Worm (Caenorhabditis elegans): ENCODE data around the gene W04G3.11.

The W04G3.11 gene

DNA sequence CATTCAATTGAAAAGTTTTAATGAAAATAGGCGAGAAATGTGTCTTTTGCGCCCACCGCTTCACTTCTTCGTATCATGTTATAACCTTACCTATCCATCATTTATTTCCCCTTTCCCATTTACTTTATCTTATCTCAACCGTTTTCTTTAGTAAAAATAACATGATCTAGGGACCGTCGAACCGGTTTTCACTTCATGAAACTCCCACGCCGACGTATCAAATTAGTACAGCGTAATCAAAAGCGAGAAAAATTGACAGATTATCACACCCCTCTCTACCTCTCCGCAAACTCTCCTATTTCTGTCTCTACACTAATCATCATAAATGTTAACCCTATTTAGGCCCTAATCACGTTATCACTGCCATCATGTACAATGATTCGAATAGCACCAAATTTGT, 48.0 kb downstream of the W04G3.11 start:
- TF ChIP-seq ztf-11 (tag; optimal IDR thresholded peaks at IDR 0.05) = no peak
- peak; percentile 93 for TF ChIP-seq blmp-1 (tag; optimal IDR thresholded peaks at IDR 0.05)
- TF ChIP-seq nhr-85 (tag) = peak; percentile 68
- TF ChIP-seq lin-35 (GFP tag; optimal IDR thresholded peaks at IDR 0.05) = peak in 1 of 2 experiments; percentile 21
- TF ChIP-seq nhr-20 (tag; optimal IDR thresholded peaks at IDR 0.05) = peak; percentile 32
- peak; percentile 72 for TF ChIP-seq grh-1 (GFP tag; IDR thresholded peaks at IDR 0.05)
- TF ChIP-seq lin-14 (GFP tag; optimal IDR thresholded peaks at IDR 0.05) = peak; percentile 44
- TF ChIP-seq unc-62 (GFP tag; optimal IDR thresholded peaks at IDR 0.05) = no peak
- peak; percentile 26 for TF ChIP-seq snu-23 (GFP tag; optimal IDR thresholded peaks at IDR 0.05)
- no peak for TF ChIP-seq Y116A8C.19 (tag; optimal IDR thresholded peaks at IDR 0.05; ENCODE audit: borderline replicate concordance)
- peak; percentile 7 for TF ChIP-seq unc-130 (tag; optimal IDR thresholded peaks at IDR 0.05)
- no peak for TF ChIP-seq pqm-1 (tag; optimal IDR thresholded peaks at IDR 0.05)
- peak in 5 of 6 experiments; percentile 81 to 97 (median 91) for TF ChIP-seq elt-3 (tag; optimal IDR thresholded peaks at IDR 0.05)
- peak; percentile 32 for TF ChIP-seq nhr-71 (tag; optimal IDR thresholded peaks at IDR 0.05)
- no peak for TF ChIP-seq sptf-1 (tag; optimal IDR thresholded peaks at IDR 0.05)

DNA sequence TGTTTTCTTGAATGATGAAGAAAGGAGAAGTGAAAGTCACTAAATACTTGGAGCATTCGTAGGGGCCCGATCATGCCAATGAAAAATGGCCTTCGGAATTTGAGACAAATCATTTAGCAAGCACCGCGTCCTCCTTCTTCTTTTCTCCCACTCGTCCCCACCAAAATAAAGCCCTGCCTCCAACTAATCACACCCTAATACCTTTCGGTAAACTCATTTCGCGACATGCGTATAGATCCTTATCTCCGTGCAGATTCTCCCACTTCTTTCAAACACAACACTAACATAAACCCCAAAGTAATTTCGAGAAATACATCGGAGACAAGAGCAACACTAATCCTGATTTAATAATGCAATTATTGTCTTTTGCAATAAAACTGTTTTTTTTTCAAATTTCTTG, 48.6 kb downstream of the W04G3.11 start:
- no peak for TF ChIP-seq unc-62 (GFP tag; optimal IDR thresholded peaks at IDR 0.05)
- no peak for TF ChIP-seq ceh-90 (tag; optimal IDR thresholded peaks at IDR 0.05)
- peak; percentile 68 for TF ChIP-seq mab-9 (GFP tag; IDR thresholded peaks at IDR 0.05)
- no peak for TF ChIP-seq ets-5 (GFP tag; IDR thresholded peaks at IDR 0.05)
- TF ChIP-seq lin-15B (tag; optimal IDR thresholded peaks at IDR 0.05) = no peak
- no peak for TF ChIP-seq ceh-8 (GFP tag; optimal IDR thresholded peaks at IDR 0.05)
- no peak for TF ChIP-seq C16A3.4 (tag; optimal IDR thresholded peaks at IDR 0.05)
- no peak for TF ChIP-seq lin-13 (GFP tag; optimal IDR thresholded peaks at IDR 0.05)
- TF ChIP-seq unc-130 (tag; optimal IDR thresholded peaks at IDR 0.05) = no peak
- TF ChIP-seq dpl-1 (GFP tag; optimal IDR thresholded peaks at IDR 0.05) = no peak
- peak; percentile 14 for TF ChIP-seq unc-30 (tag; optimal IDR thresholded peaks at IDR 0.05)
- TF ChIP-seq rnt-1 (tag; optimal IDR thresholded peaks at IDR 0.05) = no peak
- TF ChIP-seq lin-39 (tag; optimal IDR thresholded peaks at IDR 0.05) = no peak
- no peak for TF ChIP-seq dsc-1 (tag; optimal IDR thresholded peaks at IDR 0.05)
- no peak for TF ChIP-seq tlp-1 (tag; optimal IDR thresholded peaks at IDR 0.05)
- TF ChIP-seq aly-2 (tag; optimal IDR thresholded peaks at IDR 0.05) = no peak
- no peak for TF ChIP-seq vab-15 (tag; optimal IDR thresholded peaks at IDR 0.05)
- peak; percentile 4 for TF ChIP-seq blmp-1 (tag; optimal IDR thresholded peaks at IDR 0.05)
- TF ChIP-seq ztf-11 (tag; optimal IDR thresholded peaks at IDR 0.05) = no peak
- no peak for TF ChIP-seq C34B4.2 (tag; optimal IDR thresholded peaks at IDR 0.05)
- TF ChIP-seq lin-14 (GFP tag; optimal IDR thresholded peaks at IDR 0.05) = peak; percentile 18
- TF ChIP-seq isw-1 (GFP tag; IDR thresholded peaks at IDR 0.05) = no peak
- TF ChIP-seq fkh-4 (tag; optimal IDR thresholded peaks at IDR 0.05; ENCODE audit: borderline replicate concordance) = no peak
- TF ChIP-seq mef-2 (tag; optimal IDR thresholded peaks at IDR 0.05) = no peak
- no peak for TF ChIP-seq snpc-4 (tag; optimal IDR thresholded peaks at IDR 0.05)
- no peak for TF ChIP-seq sptf-1 (tag; optimal IDR thresholded peaks at IDR 0.05)
- TF ChIP-seq nhr-11 (tag; optimal IDR thresholded peaks at IDR 0.05) = no peak
- TF ChIP-seq fkh-8 (tag; optimal IDR thresholded peaks at IDR 0.05) = no peak
- no peak for TF ChIP-seq Y116A8C.19 (tag; optimal IDR thresholded peaks at IDR 0.05; ENCODE audit: borderline replicate concordance)
- no peak for TF ChIP-seq nhr-20 (tag; optimal IDR thresholded peaks at IDR 0.05)

Data from whole organism, L1 larva.